Fruit fly (Drosophila melanogaster) whole organism, embryonic: ENCODE data around the gene CG14082.

Experiments
- Atf3 ChIP-seq: fragments of 200-800 bp; sonication (Bioruptor generic); optimal IDR thresholded peaks from 3 replicates; lab custom pipeline; 2016; ENCODE audit warnings: missing biosample characterization, missing genetic modification characterization
- CG10267 ChIP-seq: fragments of 200-800 bp; sonication (Bioruptor generic); optimal IDR thresholded peaks from 2 replicates; lab custom pipeline; 2018; ENCODE audit warnings: missing biosample characterization, mild to moderate bottlenecking, missing genetic modification characterization, moderate library complexity
- CG10366 ChIP-seq: fragments of 200-800 bp; sonication (Bioruptor generic); IDR thresholded peaks from 2 replicates; pipeline ENCODE4 v1.3.6; 2022; ENCODE audit warnings: missing biosample characterization, missing genetic modification characterization
- CG11695 ChIP-seq: fragments of 200-800 bp; sonication (Bioruptor generic); IDR thresholded peaks from 3 replicates; pipeline ENCODE4 v1.3.6; 2022; ENCODE audit warnings: missing biosample characterization, missing genetic modification characterization
- CG12659 ChIP-seq: fragments of 200-800 bp; sonication (Bioruptor generic); optimal IDR thresholded peaks from 3 replicates; lab custom pipeline; 2017; ENCODE audit warnings: mild to moderate bottlenecking, missing biosample characterization, missing genetic modification reagents, missing genetic modification characterization
- CG15011 ChIP-seq: fragments of 200-800 bp; sonication (Bioruptor generic); optimal IDR thresholded peaks from 3 replicates; lab custom pipeline; 2018; ENCODE audit warnings: missing biosample characterization, mild to moderate bottlenecking, missing genetic modification characterization
- CG15269 ChIP-seq: fragments of 200-800 bp; sonication (Bioruptor generic); optimal IDR thresholded peaks from 2 replicates; lab custom pipeline; 2018; ENCODE audit warnings: missing biosample characterization, mild to moderate bottlenecking, missing genetic modification characterization, moderate library complexity
- CG1603 ChIP-seq: fragments of 200-800 bp; sonication (Bioruptor generic); optimal IDR thresholded peaks from 2 replicates; lab custom pipeline; 2019; ENCODE audit warnings: missing biosample characterization, mild to moderate bottlenecking, missing genetic modification characterization, moderate library complexity
- CG1647 ChIP-seq: fragments of 200-800 bp; sonication (Bioruptor generic); optimal IDR thresholded peaks from 3 replicates; lab custom pipeline; 2016; ENCODE audit warnings: missing biosample characterization, missing genetic modification characterization
- CG17359 ChIP-seq: fragments of 200-800 bp; sonication (Bioruptor generic); optimal IDR thresholded peaks from 3 replicates; lab custom pipeline; 2018; ENCODE audit warnings: missing biosample characterization, mild to moderate bottlenecking, missing genetic modification characterization, moderate library complexity
- CG17802 ChIP-seq: fragments of 200-800 bp; sonication (Bioruptor generic); optimal IDR thresholded peaks from 2 replicates; lab custom pipeline; 2018; ENCODE audit warnings: missing biosample characterization, mild to moderate bottlenecking, missing genetic modification characterization, moderate library complexity
- CG2129 ChIP-seq: fragments of 200-800 bp; sonication (Bioruptor generic); IDR thresholded peaks from 2 replicates; pipeline ENCODE4 v1.3.6; 2022; ENCODE audit warnings: missing biosample characterization, missing genetic modification characterization; ENCODE audit not compliant: partially characterized antibody
- CG2889 ChIP-seq: fragments of 200-800 bp; sonication (Bioruptor generic); IDR thresholded peaks from 3 replicates; pipeline ENCODE4 v1.3.6; 2022; ENCODE audit warnings: missing biosample characterization, missing genetic modification characterization
- CG3281 ChIP-seq: fragments of 200-800 bp; sonication (Bioruptor generic); optimal IDR thresholded peaks from 3 replicates; lab custom pipeline; 2017; ENCODE audit warnings: missing biosample characterization, mild to moderate bottlenecking, missing genetic modification characterization
- CG3847 ChIP-seq: fragments of 200-800 bp; sonication (Bioruptor generic); IDR thresholded peaks from 2 replicates; pipeline ENCODE4 v1.3.6; 2022; ENCODE audit warnings: missing biosample characterization, missing genetic modification characterization
- CG4424 ChIP-seq: fragments of 200-800 bp; sonication (Bioruptor generic); optimal IDR thresholded peaks from 3 replicates; lab custom pipeline; 2016; ENCODE audit warnings: missing biosample characterization, missing genetic modification characterization
- CG5180 ChIP-seq: fragments of 200-800 bp; sonication (Bioruptor generic); optimal IDR thresholded peaks from 3 replicates; lab custom pipeline; 2017; ENCODE audit warnings: missing biosample characterization, missing genetic modification characterization, mild to moderate bottlenecking, moderate library complexity, missing genetic modification reagents
- CG6254 ChIP-seq: fragments of 200-800 bp; sonication (Bioruptor generic); optimal IDR thresholded peaks from 3 replicates; lab custom pipeline; 2017; ENCODE audit warnings: mild to moderate bottlenecking, missing biosample characterization, missing genetic modification reagents, missing genetic modification characterization
- CG7928 ChIP-seq: fragments of 200-800 bp; sonication (Bioruptor generic); optimal IDR thresholded peaks from 2 replicates; lab custom pipeline; 2017; ENCODE audit warnings: missing biosample characterization, mild to moderate bottlenecking, missing genetic modification characterization
- CG8089 ChIP-seq: fragments of 200-800 bp; sonication (Bioruptor generic); optimal IDR thresholded peaks from 3 replicates; lab custom pipeline; 2016; ENCODE audit warnings: missing biosample characterization, missing genetic modification characterization
- CG8388 ChIP-seq: fragments of 200-800 bp; sonication (Bioruptor generic); optimal IDR thresholded peaks from 2 replicates; lab custom pipeline; 2019; ENCODE audit warnings: missing biosample characterization, mild to moderate bottlenecking, missing genetic modification characterization, moderate library complexity
- CG9797 ChIP-seq: fragments of 200-800 bp; sonication (Bioruptor generic); optimal IDR thresholded peaks from 3 replicates; lab custom pipeline; 2018; ENCODE audit warnings: missing biosample characterization, mild to moderate bottlenecking, missing genetic modification characterization
- CHES-1-like ChIP-seq: fragments of 200-800 bp; sonication (Bioruptor generic); optimal IDR thresholded peaks from 2 replicates; lab custom pipeline; 2016; ENCODE audit warnings: missing biosample characterization, missing genetic modification characterization
- Doc3 ChIP-seq: fragments of 200-800 bp; sonication (Bioruptor generic); IDR thresholded peaks from 3 replicates; pipeline ENCODE4 v1.3.6; 2022; ENCODE audit warnings: missing biosample characterization, missing genetic modification characterization; ENCODE audit not compliant: partially characterized antibody
- Elba2 ChIP-seq: fragments of 200-800 bp; sonication (Bioruptor generic); optimal IDR thresholded peaks from 3 replicates; lab custom pipeline; 2016; ENCODE audit warnings: missing biosample characterization, missing genetic modification characterization
- Fer1 ChIP-seq: fragments of 200-800 bp; sonication (Bioruptor generic); optimal IDR thresholded peaks from 2 replicates; lab custom pipeline; 2017; ENCODE audit warnings: missing biosample characterization, mild to moderate bottlenecking, missing genetic modification characterization
- MESR4 ChIP-seq: fragments of 200-800 bp; sonication (Bioruptor generic); optimal IDR thresholded peaks from 2 replicates; lab custom pipeline; 2018; ENCODE audit warnings: missing biosample characterization, mild to moderate bottlenecking, missing genetic modification characterization, moderate library complexity
- Side ChIP-seq: fragments of 200-800 bp; sonication (Bioruptor generic); optimal IDR thresholded peaks from 2 replicates; lab custom pipeline; 2016; ENCODE audit warnings: missing biosample characterization, missing genetic modification characterization
- abd-A ChIP-seq: fragments of 200-800 bp; sonication (Bioruptor generic); optimal IDR thresholded peaks from 3 replicates; lab custom pipeline; 2019; ENCODE audit warnings: missing biosample characterization, mild to moderate bottlenecking, missing genetic modification characterization, moderate library complexity
- bab2 ChIP-seq: fragments of 200-800 bp; sonication (Bioruptor generic); optimal IDR thresholded peaks from 2 replicates; lab custom pipeline; 2016; ENCODE audit warnings: missing biosample characterization, missing genetic modification characterization
- bcd ChIP-seq: fragments of 200-800 bp; sonication (Bioruptor generic); optimal IDR thresholded peaks from 2 replicates; lab custom pipeline; 2017; ENCODE audit warnings: missing biosample characterization, mild to moderate bottlenecking, missing genetic modification characterization
- chinmo ChIP-seq: fragments of 200-800 bp; sonication (Bioruptor generic); IDR thresholded peaks from 4 replicates; pipeline ENCODE4 v1.3.6; 2022; ENCODE audit warnings: missing biosample characterization, missing genetic modification characterization; ENCODE audit not compliant: partially characterized antibody
- dan ChIP-seq: fragments of 200-800 bp; sonication (Bioruptor generic); IDR thresholded peaks from 2 replicates; pipeline ENCODE4 v1.3.6; 2022; ENCODE audit warnings: missing biosample characterization, missing genetic modification characterization
- dysf ChIP-seq: fragments of 200-800 bp; sonication (Bioruptor generic); IDR thresholded peaks from 3 replicates; pipeline ENCODE4 v1.3.6; 2022; ENCODE audit warnings: missing biosample characterization, missing genetic modification characterization
- gcm ChIP-seq: fragments of 200-800 bp; sonication (Bioruptor generic); optimal IDR thresholded peaks from 2 replicates; lab custom pipeline; 2019; ENCODE audit warnings: missing biosample characterization, mild to moderate bottlenecking, missing genetic modification characterization, moderate library complexity
- h ChIP-seq: fragments of >200 bp; optimal IDR thresholded peaks from 2 replicates; lab custom pipeline; 2017
- hb ChIP-seq: fragments of 200-800 bp; sonication (Bioruptor generic); IDR thresholded peaks from 3 replicates; pipeline ENCODE4 v1.3.6; 2022; ENCODE audit warnings: missing biosample characterization, missing genetic modification characterization; ENCODE audit not compliant: partially characterized antibody
- hbn ChIP-seq: fragments of 200-800 bp; sonication (Bioruptor generic); IDR thresholded peaks from 2 replicates; pipeline ENCODE4 v1.3.6; 2022; ENCODE audit warnings: missing biosample characterization, missing genetic modification characterization; ENCODE audit not compliant: partially characterized antibody
- hkb ChIP-seq, 2 experiments: fragments of 200-800 bp in 1 of 2; fragments of >200 bp in 1 of 2; sonication (Bioruptor generic) in 1 of 2; IDR thresholded peaks in 1 of 2; optimal IDR thresholded peaks in 1 of 2; 2 replicates each; pipeline versions ENCODE4 v1.3.6 to Lab custom; 2017 to 2022; ENCODE audit warnings: missing biosample characterization in 1 of 2, missing genetic modification characterization in 1 of 2
- kah ChIP-seq: fragments of 200-800 bp; sonication (Bioruptor generic); optimal IDR thresholded peaks from 2 replicates; lab custom pipeline; 2018; ENCODE audit warnings: missing biosample characterization, mild to moderate bottlenecking, missing genetic modification characterization
- nerfin-2 ChIP-seq: fragments of 200-800 bp; sonication (Bioruptor generic); IDR thresholded peaks from 2 replicates; pipeline ENCODE4 v1.3.6; 2022; ENCODE audit warnings: missing biosample characterization, missing genetic modification characterization; ENCODE audit not compliant: partially characterized antibody
- p53 ChIP-seq: fragments of 200-800 bp; sonication (Bioruptor generic); optimal IDR thresholded peaks from 2 replicates; lab custom pipeline; 2016; ENCODE audit warnings: missing biosample characterization, missing genetic modification characterization
- sens-2 ChIP-seq: fragments of 200-800 bp; sonication (Bioruptor generic); IDR thresholded peaks from 2 replicates; pipeline ENCODE4 v1.3.6; 2022; ENCODE audit warnings: missing biosample characterization, missing genetic modification characterization
- sisA ChIP-seq: fragments of 200-800 bp; sonication (Bioruptor generic); IDR thresholded peaks from 2 replicates; pipeline ENCODE4 v1.3.6; 2022; ENCODE audit warnings: missing biosample characterization, missing genetic modification characterization
- slp2 ChIP-seq: fragments of 200-800 bp; sonication (Bioruptor generic); optimal IDR thresholded peaks from 2 replicates; lab custom pipeline; 2016; ENCODE audit warnings: missing biosample characterization, missing genetic modification characterization
- sr ChIP-seq: fragments of 200-800 bp; sonication (Bioruptor generic); IDR thresholded peaks from 3 replicates; pipeline ENCODE4 v1.3.6; 2022; ENCODE audit warnings: missing biosample characterization, missing genetic modification characterization
- tin ChIP-seq: fragments of 200-800 bp; sonication (Bioruptor generic); optimal IDR thresholded peaks from 3 replicates; lab custom pipeline; 2016; ENCODE audit warnings: missing biosample characterization, missing genetic modification characterization
- twi ChIP-seq: fragments of 200-800 bp; optimal IDR thresholded peaks from 2 replicates; lab custom pipeline; 2019; ENCODE audit warnings: missing biosample characterization, mild to moderate bottlenecking, missing genetic modification characterization, moderate library complexity
- z ChIP-seq: fragments of 200-800 bp; sonication (Bioruptor generic); IDR thresholded peaks from 3 replicates; pipeline ENCODE4 v1.3.6; 2022; ENCODE audit warnings: missing biosample characterization, missing genetic modification characterization

The CG14082 gene

dm6 chr3L:19071173-19071844 is 67.5 kb downstream of the CG14082 start (continued):
- TF ChIP-seq CG7928 = no peak
- peak; percentile 98 for TF ChIP-seq sr (GFP tag; lab: Robert Waterston, UW)
- TF ChIP-seq twi = peak; percentile 40
- no peak for TF ChIP-seq CG10267 (tag; lab: Kevin White, UChicago)
- TF ChIP-seq dan (GFP tag; lab: Robert Waterston, UW) = no peak
- no peak for TF ChIP-seq CG17802 (tag; lab: Kevin White, UChicago)
- no peak for TF ChIP-seq tin (GFP tag; lab: Kevin White, UChicago)
- TF ChIP-seq CG1647 (GFP tag; lab: Kevin White, UChicago) = no peak
- no peak for TF ChIP-seq hbn (GFP tag; lab: Robert Waterston, UW)
- 0 out of 3 replicates have a peak, but pooled peaks have one; percentile 62 for TF ChIP-seq z (GFP tag; lab: Robert Waterston, UW)
- peak; percentile 84 for TF ChIP-seq abd-A (tag; lab: Kevin White, UChicago)
- TF ChIP-seq CG17359 (tag; lab: Kevin White, UChicago) = peak; percentile 15
- no peak for TF ChIP-seq CG15011
- peak; percentile 53 for TF ChIP-seq CG3281 (GFP tag; lab: Kevin White, UChicago)
- TF ChIP-seq CG2129 = no peak
- TF ChIP-seq CG10366 (GFP tag; lab: Robert Waterston, UW) = no peak
- TF ChIP-seq kah (GFP tag; lab: Kevin White, UChicago) = no peak
- no peak for TF ChIP-seq p53
- no peak for TF ChIP-seq Doc3 (GFP tag; lab: Robert Waterston, UW)
- TF ChIP-seq dysf = no peak
- no peak for TF ChIP-seq CG9797
- TF ChIP-seq chinmo (GFP tag; lab: Robert Waterston, UW) = peak; percentile 86
- no peak for TF ChIP-seq nerfin-2 (GFP tag; lab: Robert Waterston, UW)
- TF ChIP-seq CG1603 (tag; lab: Kevin White, UChicago) = no peak
- no peak for TF ChIP-seq CG3847 (GFP tag; lab: Robert Waterston, UW)
- no peak for TF ChIP-seq hkb (optimal IDR thresholded peaks at IDR 0.05; lab: Kevin White, UChicago)
- TF ChIP-seq hkb (GFP tag; IDR thresholded peaks at IDR 0.05; lab: Robert Waterston, UW) = 0 out of 2 replicates have a peak, but pooled peaks have one; percentile 21
- TF ChIP-seq CG2889 = no peak
- no peak for TF ChIP-seq hb
- TF ChIP-seq CG4424 (GFP tag; lab: Kevin White, UChicago) = peak; percentile 20
- no peak for TF ChIP-seq Elba2 (GFP tag; lab: Kevin White, UChicago)
- TF ChIP-seq CHES-1-like (GFP tag; lab: Kevin White, UChicago) = peak; percentile 1
- TF ChIP-seq slp2 (GFP tag; lab: Kevin White, UChicago) = no peak
- no peak for TF ChIP-seq Atf3 (GFP tag; lab: Kevin White, UChicago)
- TF ChIP-seq bab2 (GFP tag; lab: Kevin White, UChicago) = no peak
- no peak for TF ChIP-seq CG6254 (GFP tag; lab: Kevin White, UChicago)
- TF ChIP-seq CG12659 (GFP tag; lab: Kevin White, UChicago) = no peak
- no peak for TF ChIP-seq CG8388 (GFP tag; lab: Kevin White, UChicago)
- TF ChIP-seq Fer1 (GFP tag; lab: Kevin White, UChicago) = peak; percentile 70
- peak; percentile 40 for TF ChIP-seq bcd (GFP tag; lab: Kevin White, UChicago)
- peak; percentile 46 for TF ChIP-seq CG15269
- no peak for TF ChIP-seq Side (GFP tag; lab: Kevin White, UChicago)
- TF ChIP-seq CG11695 (GFP tag; lab: Robert Waterston, UW) = peak; percentile 31; the same call in 1 of the 3 replicates
- no peak for TF ChIP-seq h (lab: Kevin White, UChicago)
- TF ChIP-seq CG8089 (GFP tag; lab: Kevin White, UChicago) = no peak
- no peak for TF ChIP-seq sens-2 (GFP tag; lab: Robert Waterston, UW)
- no peak for TF ChIP-seq gcm
- no peak for TF ChIP-seq MESR4 (GFP tag; lab: Kevin White, UChicago)
- TF ChIP-seq sisA (GFP tag; lab: Robert Waterston, UW) = no peak
- no peak for TF ChIP-seq CG5180
